Worm (Caenorhabditis elegans) whole organism, L4/young adult: ENCODE measurements around the gene rars-2.

Source experiments
- dao-5 ChIP-seq: sonication (generic microtip); optimal IDR thresholded peaks from 2 replicates; lab custom pipeline; 2016; ENCODE audit warnings: missing genotype, missing genetic modification characterization, moderate library complexity, missing compliant biosample characterization
- him-1 ChIP-seq: sonication (generic microtip); optimal IDR thresholded peaks from 2 replicates; lab custom pipeline; 2016; ENCODE audit warnings: missing genotype, missing genetic modification reagents, missing genetic modification characterization, missing compliant biosample characterization

ce11 chrII:6091380-6091779, 34.0 kb upstream of the rars-2 start, which contains the start of the genes fbf-2 and nspg-3:
- no peak for TF ChIP-seq him-1 (tag; lab: Kevin White, UChicago)
- TF ChIP-seq dao-5, result no peak
